Worm (Caenorhabditis elegans) whole organism, L3 larva: Measurements from ENCODE around the gene C18A3.3.

Source experiments
- R02D3.7 ChIP-seq: fragments of 150-350 bp; optimal IDR thresholded peaks from 2 replicates; lab custom pipeline; 2014; ENCODE audit warnings: missing biosample characterization, missing genetic modification characterization
- ama-1 ChIP-seq: fragments of 150-350 bp; optimal IDR thresholded peaks from 2 replicates; lab custom pipeline; 2018
- ceh-16 ChIP-seq: sonication (generic microtip); optimal IDR thresholded peaks from 2 replicates; lab custom pipeline; 2017; ENCODE audit warnings: missing biosample characterization, missing genetic modification characterization
- ceh-28 ChIP-seq: fragments of 150-350 bp; optimal IDR thresholded peaks from 2 replicates; lab custom pipeline; 2014; ENCODE audit warnings: missing biosample characterization, missing genetic modification reagents, missing genetic modification characterization
- ceh-82 ChIP-seq: fragments of 150-350 bp; optimal IDR thresholded peaks from 2 replicates; lab custom pipeline; 2014; ENCODE audit warnings: missing biosample characterization, missing genetic modification characterization
- ceh-9 ChIP-seq: sonication (generic microtip); optimal IDR thresholded peaks from 2 replicates; lab custom pipeline; 2018; ENCODE audit warnings: missing biosample characterization, missing genetic modification characterization
- daf-12 ChIP-seq: fragments of 150-350 bp; optimal IDR thresholded peaks from 2 replicates; lab custom pipeline; 2014; ENCODE audit warnings: missing biosample characterization, missing genetic modification reagents, missing genetic modification characterization
- egl-27 ChIP-seq: sonication (generic microtip); optimal IDR thresholded peaks from 4 replicates; lab custom pipeline; 2017; ENCODE audit warnings: missing biosample characterization, missing genetic modification reagents, missing genetic modification characterization
- egl-5 ChIP-seq: fragments of 150-350 bp; optimal IDR thresholded peaks from 2 replicates; lab custom pipeline; 2017; ENCODE audit warnings: missing biosample characterization, missing genetic modification reagents, missing genetic modification characterization, inconsistent platforms
- elt-2 ChIP-seq: sonication (generic microtip); optimal IDR thresholded peaks from 2 replicates; lab custom pipeline; 2016; ENCODE audit warnings: missing genetic modification reagents, mild to moderate bottlenecking, missing genetic modification characterization, missing compliant biosample characterization
- elt-3 ChIP-seq, 3 experiments: fragments of 150-350 bp in 1 of 3; sonication (generic microtip) in 2 of 3; optimal IDR thresholded peaks; 2 replicates in 2 of 3; 4 replicates in 1 of 3; lab custom pipeline; 2014 to 2017; ENCODE audit warnings: missing biosample characterization in 3 of 3, missing genetic modification characterization in 3 of 3
- fkh-10 ChIP-seq: sonication (generic microtip); optimal IDR thresholded peaks from 2 replicates; lab custom pipeline; 2017; ENCODE audit warnings: missing biosample characterization, missing genetic modification reagents, missing genetic modification characterization
- fkh-2 ChIP-seq: fragments of 150-350 bp; optimal IDR thresholded peaks from 2 replicates; lab custom pipeline; 2014; ENCODE audit warnings: missing biosample characterization, missing genetic modification reagents, missing genetic modification characterization
- fos-1 ChIP-seq: fragments of 150-350 bp; optimal IDR thresholded peaks from 2 replicates; lab custom pipeline; 2014; ENCODE audit warnings: missing biosample characterization, missing genetic modification characterization
- hmg-11 ChIP-seq: sonication (generic microtip); optimal IDR thresholded peaks from 2 replicates; lab custom pipeline; 2016; ENCODE audit warnings: missing genetic modification characterization, missing compliant biosample characterization
- jun-1 ChIP-seq: fragments of 150-350 bp; optimal IDR thresholded peaks from 2 replicates; lab custom pipeline; 2014; ENCODE audit warnings: missing biosample characterization, missing genetic modification reagents, missing genetic modification characterization
- lin-15B ChIP-seq: fragments of 150-350 bp; optimal IDR thresholded peaks from 2 replicates; lab custom pipeline; 2014; ENCODE audit warnings: missing biosample characterization, missing genetic modification characterization
- lsy-12 ChIP-seq: sonication (generic microtip); optimal IDR thresholded peaks from 2 replicates; lab custom pipeline; 2016; ENCODE audit warnings: mild to moderate bottlenecking, missing genetic modification characterization, missing compliant biosample characterization
- mml-1 ChIP-seq: fragments of 150-350 bp; sonication (generic microtip); optimal IDR thresholded peaks from 3 replicates; lab custom pipeline; 2014; ENCODE audit warnings: missing biosample characterization, missing genetic modification characterization
- nhr-11 ChIP-seq: fragments of 150-350 bp; optimal IDR thresholded peaks from 2 replicates; lab custom pipeline; 2014; ENCODE audit warnings: missing biosample characterization, missing genetic modification characterization
- nhr-12 ChIP-seq: fragments of 150-350 bp; optimal IDR thresholded peaks from 2 replicates; lab custom pipeline; 2014; ENCODE audit warnings: missing biosample characterization, missing genetic modification characterization
- nhr-23 ChIP-seq: fragments of 150-350 bp; optimal IDR thresholded peaks from 2 replicates; lab custom pipeline; 2014; ENCODE audit warnings: missing biosample characterization, missing genetic modification reagents, missing genetic modification characterization
- nhr-237 ChIP-seq: fragments of 150-350 bp; optimal IDR thresholded peaks from 2 replicates; lab custom pipeline; 2014; ENCODE audit warnings: missing biosample characterization, missing genetic modification characterization
- nhr-25 ChIP-seq: sonication (generic microtip); optimal IDR thresholded peaks from 2 replicates; lab custom pipeline; 2017; ENCODE audit warnings: missing biosample characterization, missing genetic modification characterization
- nhr-28 ChIP-seq: fragments of 150-350 bp; optimal IDR thresholded peaks from 2 replicates; lab custom pipeline; 2014; ENCODE audit warnings: missing biosample characterization, missing genetic modification characterization
- nhr-43 ChIP-seq: sonication (generic microtip); optimal IDR thresholded peaks from 2 replicates; lab custom pipeline; 2016; ENCODE audit warnings: mild to moderate bottlenecking, missing genetic modification characterization, missing compliant biosample characterization; ENCODE audit not compliant: poor library complexity, severe bottlenecking
- nhr-76 ChIP-seq: fragments of 150-350 bp; sonication (generic microtip); optimal IDR thresholded peaks from 5 replicates; lab custom pipeline; 2014; ENCODE audit warnings: missing biosample characterization, missing genetic modification characterization
- nhr-77 ChIP-seq: fragments of 150-350 bp; optimal IDR thresholded peaks from 2 replicates; lab custom pipeline; 2014; ENCODE audit warnings: missing biosample characterization, missing genetic modification characterization
- pha-4 ChIP-seq: fragments of 150-350 bp; optimal IDR thresholded peaks from 2 replicates; lab custom pipeline; 2014; ENCODE audit warnings: missing biosample characterization, missing genetic modification reagents, missing genetic modification characterization
- pqm-1 ChIP-seq: fragments of 150-350 bp; optimal IDR thresholded peaks from 2 replicates; lab custom pipeline; 2017; ENCODE audit warnings: missing biosample characterization, missing genetic modification characterization, inconsistent platforms
- sea-2 ChIP-seq: fragments of 150-350 bp; sonication (generic microtip); optimal IDR thresholded peaks from 4 replicates; lab custom pipeline; 2014; ENCODE audit warnings: missing biosample characterization, missing genetic modification reagents, missing genetic modification characterization
- skn-1 ChIP-seq: fragments of 150-350 bp; optimal IDR thresholded peaks from 2 replicates; lab custom pipeline; 2014; ENCODE audit warnings: missing biosample characterization, missing genetic modification characterization
- snpc-4 ChIP-seq: fragments of 150-350 bp; optimal IDR thresholded peaks from 2 replicates; lab custom pipeline; 2014; ENCODE audit warnings: missing biosample characterization, missing genetic modification characterization
- unc-39 ChIP-seq: sonication (generic microtip); optimal IDR thresholded peaks from 4 replicates; lab custom pipeline; 2017; ENCODE audit warnings: missing biosample characterization, missing genetic modification characterization
- zag-1 ChIP-seq: fragments of 150-350 bp; optimal IDR thresholded peaks from 2 replicates; lab custom pipeline; 2014; ENCODE audit warnings: missing biosample characterization, missing genetic modification characterization
- ztf-11 ChIP-seq: fragments of 150-350 bp; optimal IDR thresholded peaks from 2 replicates; lab custom pipeline; 2014; ENCODE audit warnings: missing biosample characterization, missing genetic modification characterization

C18A3.3 gene

ce11 chrII:5742767-5743166 is 26.7 kb downstream of the C18A3.3 start:
- peak; percentile 73 for TF ChIP-seq elt-2
- no peak for TF ChIP-seq skn-1 (tag; lab: Kevin White, UChicago)

DNA sequence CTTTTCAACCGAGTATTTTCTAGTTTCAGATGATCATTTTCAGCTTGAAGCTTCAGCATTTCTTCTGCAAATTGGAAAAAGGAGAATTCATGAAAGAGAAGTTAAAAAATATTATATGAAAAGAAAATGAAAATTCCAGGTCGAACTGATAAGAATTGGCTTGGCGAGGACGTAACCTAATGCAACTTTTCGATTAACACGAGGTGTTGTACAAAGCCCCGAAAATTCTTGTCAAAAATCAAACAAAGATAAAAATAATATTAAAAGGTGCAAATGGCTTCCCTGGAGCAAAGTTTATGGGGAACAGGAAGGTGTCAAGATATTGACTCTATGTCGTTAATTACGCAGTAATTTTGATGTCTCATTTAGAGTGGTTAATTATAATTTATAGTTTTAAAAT is 28.2 kb downstream of the C18A3.3 start:
- peak; percentile 95 for TF ChIP-seq elt-2
- TF ChIP-seq snpc-4 (tag; lab: Kevin White, UChicago) = no peak
- TF ChIP-seq fkh-10 (GFP tag; lab: Kevin White, UChicago) = no peak
- TF ChIP-seq pqm-1 (tag; lab: Kevin White, UChicago) = peak; percentile 16
- no peak for TF ChIP-seq egl-27
- TF ChIP-seq elt-3 (tag; optimal IDR thresholded peaks at IDR 0.05; lab: Kevin White, UChicago) = no peak
- TF ChIP-seq sea-2 (GFP tag; lab: Kevin White, UChicago) = no peak
- no peak for TF ChIP-seq nhr-23 (tag; lab: Kevin White, UChicago)
- no peak for TF ChIP-seq egl-5 (tag; lab: Kevin White, UChicago)
- TF ChIP-seq ceh-16 = no peak
- no peak for TF ChIP-seq nhr-43 (tag; lab: Kevin White, UChicago)
- no peak for TF ChIP-seq ztf-11 (tag; lab: Kevin White, UChicago)
- TF ChIP-seq nhr-25 (tag; lab: Kevin White, UChicago) = no peak
- TF ChIP-seq ceh-28 (tag; lab: Kevin White, UChicago) = no peak

ce11 chrII:5745088-5745487 is 29.0 kb downstream of the C18A3.3 start, which contains the start of gene F10C1.9:
F10C1.9 (minus strand) TSS chrII:5745284.
- no peak for TF ChIP-seq unc-39 (tag; lab: Kevin White, UChicago)
- TF ChIP-seq ceh-82 (tag; lab: Kevin White, UChicago) = no peak
- TF ChIP-seq elt-3 (tag; optimal IDR thresholded peaks at IDR 0.05; lab: Kevin White, UChicago) = no peak
- TF ChIP-seq zag-1 (tag; lab: Kevin White, UChicago) = no peak
- TF ChIP-seq nhr-11 (tag; lab: Kevin White, UChicago) = no peak
- peak; percentile 69 for TF ChIP-seq elt-2
- no peak for TF ChIP-seq nhr-28
- no peak for TF ChIP-seq ztf-11 (tag; lab: Kevin White, UChicago)

- TF ChIP-seq nhr-23 (tag; lab: Kevin White, UChicago) (no peak), elt-2 (peak; percentile 94)
Measured at ce11 chrII:5747312-5747711, 31.2 kb downstream of the C18A3.3 start.

ce11 chrII:5748395-5748794 is 32.3 kb downstream of the C18A3.3 start:
- TF ChIP-seq mml-1 (tag; lab: Kevin White, UChicago) (no peak), skn-1 (tag; lab: Kevin White, UChicago) (peak; percentile 1), pha-4 (tag; lab: Kevin White, UChicago) (peak; percentile 39), elt-2 (peak; percentile 100), jun-1 (tag; lab: Kevin White, UChicago) (peak; percentile 76), pqm-1 (tag; lab: Kevin White, UChicago) (peak; percentile 97)

DNA sequence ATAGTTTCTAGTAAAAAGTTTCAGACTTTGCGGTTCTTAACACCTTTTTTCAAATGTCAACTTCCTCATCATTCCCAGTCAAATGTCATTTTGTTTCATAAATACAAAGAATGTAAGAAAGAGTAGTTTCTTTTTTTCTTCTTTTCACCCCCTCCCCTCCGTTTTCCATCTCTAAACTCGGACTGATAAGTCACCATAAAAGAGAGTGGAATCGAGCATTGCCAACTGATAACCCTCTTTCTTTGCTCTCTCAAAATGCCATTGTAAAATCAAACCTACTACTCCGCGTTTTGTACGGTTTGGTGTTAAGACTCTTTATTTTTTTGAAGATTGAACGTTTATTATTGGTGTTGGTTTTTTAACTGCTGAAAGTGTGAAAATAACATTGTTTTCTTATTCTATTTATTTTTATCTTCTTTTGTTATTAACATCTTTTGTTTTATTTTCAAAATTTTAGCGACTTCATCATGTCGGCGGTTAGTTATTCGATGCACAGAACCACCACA is 33.7 kb downstream of the C18A3.3 start, which contains the start of gene ifb-2:
Gene ifb-2 (plus strand): TSS at position 456 of the 506 bp plus-strand sequence.
- no peak for TF ChIP-seq skn-1 (tag; lab: Kevin White, UChicago)
- TF ChIP-seq pqm-1 (tag; lab: Kevin White, UChicago) = peak; percentile 90
- TF ChIP-seq ceh-9 (tag; lab: Kevin White, UChicago) = no peak
- no peak for TF ChIP-seq fos-1
- TF ChIP-seq R02D3.7 (tag; lab: Kevin White, UChicago) = no peak
- TF ChIP-seq elt-2 = peak; percentile 96
- TF ChIP-seq daf-12 = no peak
- no peak for TF ChIP-seq nhr-237
- TF ChIP-seq ama-1 (lab: Kevin White, UChicago) = no peak
- no peak for TF ChIP-seq fkh-2
- TF ChIP-seq mml-1 (tag; lab: Kevin White, UChicago) = no peak
- TF ChIP-seq nhr-23 (tag; lab: Kevin White, UChicago) = no peak
- no peak for TF ChIP-seq ztf-11 (tag; lab: Kevin White, UChicago)

DNA sequence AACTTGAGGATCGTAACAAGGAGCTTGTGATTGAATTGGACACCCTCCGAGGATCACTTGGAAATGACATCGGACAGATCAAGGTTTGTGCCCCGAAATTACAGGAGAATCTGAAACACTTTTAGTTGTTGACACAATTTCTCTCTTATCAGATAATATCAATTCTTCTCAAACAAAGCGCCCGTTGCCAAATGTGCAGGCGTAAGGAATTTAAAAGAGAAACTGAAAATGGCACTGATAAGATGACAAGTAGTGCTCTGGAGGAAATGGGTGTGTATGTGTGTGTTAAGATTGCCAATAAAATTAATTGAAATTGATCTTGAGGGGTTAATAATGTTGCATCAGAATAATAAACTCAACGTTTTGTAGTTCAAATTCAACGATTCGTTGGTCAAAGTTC is 35.2 kb downstream of the C18A3.3 start:
- no peak for TF ChIP-seq nhr-76
- no peak for TF ChIP-seq R02D3.7 (tag; lab: Kevin White, UChicago)
- no peak for TF ChIP-seq ceh-28 (tag; lab: Kevin White, UChicago)
- TF ChIP-seq snpc-4 (tag; lab: Kevin White, UChicago) = no peak
- TF ChIP-seq fkh-10 (GFP tag; lab: Kevin White, UChicago) = no peak
- TF ChIP-seq nhr-77 = no peak
- TF ChIP-seq pqm-1 (tag; lab: Kevin White, UChicago) = peak; percentile 92
- TF ChIP-seq skn-1 (tag; lab: Kevin White, UChicago) = no peak
- no peak for TF ChIP-seq nhr-43 (tag; lab: Kevin White, UChicago)
- TF ChIP-seq lsy-12 (tag; lab: Kevin White, UChicago) = no peak
- TF ChIP-seq pha-4 (tag; lab: Kevin White, UChicago) = peak; percentile 39
- TF ChIP-seq elt-2 = peak; percentile 97
- no peak for TF ChIP-seq nhr-12
- TF ChIP-seq lin-15B = no peak
- no peak for TF ChIP-seq elt-3 (tag; optimal IDR thresholded peaks at IDR 0.05; lab: Kevin White, UChicago)
- no peak for TF ChIP-seq hmg-11
- no peak for TF ChIP-seq nhr-28
